Fruit fly (Drosophila melanogaster) whole organism, embryonic: ENCODE data around the gene CG4577.
A peak's percentile ranks its signal among the peaks of the same experiment; 100 is the strongest.

Experiments
- Antp ChIP-seq: fragments of 200-800 bp; sonication (Bioruptor generic); optimal IDR thresholded peaks from 3 replicates; lab custom pipeline; 2016; ENCODE audit warnings: missing biosample characterization, missing genetic modification characterization
- B-H2 ChIP-seq: fragments of 200-800 bp; sonication (Bioruptor generic); optimal IDR thresholded peaks from 2 replicates; lab custom pipeline; 2018; ENCODE audit warnings: missing biosample characterization, mild to moderate bottlenecking, missing genetic modification characterization
- Blimp-1 ChIP-seq: fragments of 200-800 bp; sonication (Bioruptor generic); optimal IDR thresholded peaks from 3 replicates; lab custom pipeline; 2018; ENCODE audit warnings: missing biosample characterization, missing genetic modification characterization, mild to moderate bottlenecking, moderate library complexity, missing genetic modification reagents
- CG10321 ChIP-seq: fragments of 200-800 bp; sonication (Bioruptor generic); IDR thresholded peaks from 2 replicates; pipeline ENCODE4 v1.3.6; 2022; ENCODE audit warnings: missing biosample characterization, missing genetic modification characterization
- CG11398 ChIP-seq: fragments of 200-800 bp; sonication (Bioruptor generic); optimal IDR thresholded peaks from 2 replicates; lab custom pipeline; 2016; ENCODE audit warnings: missing biosample characterization, missing genetic modification characterization
- CG11695 ChIP-seq: fragments of 200-800 bp; sonication (Bioruptor generic); IDR thresholded peaks from 3 replicates; pipeline ENCODE4 v1.3.6; 2022; ENCODE audit warnings: missing biosample characterization, missing genetic modification characterization
- CG12391 ChIP-seq: fragments of 200-800 bp; sonication (Bioruptor generic); optimal IDR thresholded peaks from 3 replicates; lab custom pipeline; 2018; ENCODE audit warnings: missing biosample characterization, mild to moderate bottlenecking, missing genetic modification characterization, moderate library complexity
- CG13424 ChIP-seq: fragments of 200-800 bp; sonication (Bioruptor generic); optimal IDR thresholded peaks from 2 replicates; lab custom pipeline; 2019; ENCODE audit warnings: missing biosample characterization, mild to moderate bottlenecking, missing genetic modification characterization, moderate library complexity
- CG14667 ChIP-seq: fragments of 200-800 bp; sonication (Bioruptor generic); IDR thresholded peaks from 2 replicates; pipeline ENCODE4 v1.3.6; 2022; ENCODE audit warnings: missing biosample characterization, missing genetic modification characterization
- CG18011 ChIP-seq: fragments of 200-800 bp; sonication (Bioruptor generic); optimal IDR thresholded peaks from 2 replicates; lab custom pipeline; 2017; ENCODE audit warnings: missing biosample characterization, missing genetic modification characterization, mild to moderate bottlenecking, moderate library complexity, missing genotype
- CG18476 ChIP-seq: fragments of 200-800 bp; sonication (Bioruptor generic); optimal IDR thresholded peaks from 2 replicates; lab custom pipeline; 2016; ENCODE audit warnings: missing biosample characterization, mild to moderate bottlenecking, missing genetic modification characterization
- CG2129 ChIP-seq: fragments of 200-800 bp; sonication (Bioruptor generic); IDR thresholded peaks from 2 replicates; pipeline ENCODE4 v1.3.6; 2022; ENCODE audit warnings: missing biosample characterization, missing genetic modification characterization; ENCODE audit not compliant: partially characterized antibody
- CG34224 ChIP-seq: fragments of 200-800 bp; sonication (Bioruptor generic); IDR thresholded peaks from 3 replicates; pipeline ENCODE4 v1.3.6; 2022; ENCODE audit warnings: missing biosample characterization, missing genetic modification characterization; ENCODE audit not compliant: partially characterized antibody
- CG4282 ChIP-seq: fragments of 200-800 bp; sonication (Bioruptor generic); optimal IDR thresholded peaks from 2 replicates; lab custom pipeline; 2016; ENCODE audit warnings: missing biosample characterization, missing genetic modification characterization
- CG4617 ChIP-seq: fragments of 200-800 bp; sonication (Bioruptor generic); optimal IDR thresholded peaks from 3 replicates; lab custom pipeline; 2016; ENCODE audit warnings: missing biosample characterization, missing genetic modification characterization, borderline replicate concordance
- CG6791 ChIP-seq: fragments of 200-800 bp; sonication (Bioruptor generic); IDR thresholded peaks from 3 replicates; pipeline ENCODE4 v1.3.6; 2022; ENCODE audit warnings: missing biosample characterization, missing genetic modification characterization; ENCODE audit not compliant: partially characterized antibody
- CG8281 ChIP-seq: fragments of 200-800 bp; sonication (Bioruptor generic); optimal IDR thresholded peaks from 2 replicates; lab custom pipeline; 2018; ENCODE audit warnings: missing biosample characterization, mild to moderate bottlenecking, missing genetic modification characterization, moderate library complexity
- CG9797 ChIP-seq: fragments of 200-800 bp; sonication (Bioruptor generic); optimal IDR thresholded peaks from 3 replicates; lab custom pipeline; 2018; ENCODE audit warnings: missing biosample characterization, mild to moderate bottlenecking, missing genetic modification characterization
- Chrac-16 ChIP-seq: fragments of 200-800 bp; sonication (Bioruptor generic); optimal IDR thresholded peaks from 3 replicates; lab custom pipeline; 2016; ENCODE audit warnings: missing biosample characterization, missing genetic modification characterization
- Dbx ChIP-seq: fragments of 200-800 bp; sonication (Bioruptor generic); IDR thresholded peaks from 3 replicates; pipeline ENCODE4 v1.3.6; 2022; ENCODE audit warnings: missing biosample characterization, missing genetic modification characterization
- HmgD ChIP-seq: fragments of 200-800 bp; sonication (Bioruptor generic); optimal IDR thresholded peaks from 3 replicates; lab custom pipeline; 2016; ENCODE audit warnings: missing biosample characterization, missing genetic modification characterization
- Hsf ChIP-seq: fragments of 200-800 bp; sonication (Bioruptor generic); optimal IDR thresholded peaks from 3 replicates; lab custom pipeline; 2016; ENCODE audit warnings: missing biosample characterization, missing genetic modification characterization
- Mad ChIP-seq: fragments of 200-800 bp; sonication (Bioruptor generic); optimal IDR thresholded peaks from 2 replicates; lab custom pipeline; 2016; ENCODE audit warnings: missing biosample characterization, missing genetic modification characterization
- Med ChIP-seq: fragments of 200-800 bp; sonication (Bioruptor generic); peaks from one replicate; lab custom pipeline; 2016; ENCODE audit warnings: missing biosample characterization, missing genetic modification characterization, mild to moderate bottlenecking, inconsistent platforms, moderate library complexity
- NFAT ChIP-seq: fragments of 200-800 bp; sonication (Bioruptor generic); IDR thresholded peaks from 2 replicates; pipeline ENCODE4 v1.3.6; 2022; ENCODE audit warnings: missing biosample characterization, missing genetic modification characterization
- Sox100B ChIP-seq: fragments of 200-800 bp; sonication (Bioruptor generic); optimal IDR thresholded peaks from 3 replicates; lab custom pipeline; 2018; ENCODE audit warnings: missing biosample characterization, mild to moderate bottlenecking, missing genetic modification characterization
- bab2 ChIP-seq: fragments of 200-800 bp; sonication (Bioruptor generic); optimal IDR thresholded peaks from 2 replicates; lab custom pipeline; 2016; ENCODE audit warnings: missing biosample characterization, missing genetic modification characterization
- bbx ChIP-seq: fragments of 200-800 bp; sonication (Bioruptor generic); IDR thresholded peaks from 2 replicates; pipeline ENCODE4 v1.3.6; 2022; ENCODE audit warnings: missing biosample characterization, missing genetic modification characterization; ENCODE audit not compliant: partially characterized antibody
- chinmo ChIP-seq: fragments of 200-800 bp; sonication (Bioruptor generic); IDR thresholded peaks from 4 replicates; pipeline ENCODE4 v1.3.6; 2022; ENCODE audit warnings: missing biosample characterization, missing genetic modification characterization; ENCODE audit not compliant: partially characterized antibody
- chm ChIP-seq: fragments of 200-800 bp; sonication (Bioruptor generic); IDR thresholded peaks from 2 replicates; pipeline ENCODE4 v1.3.6; 2022; ENCODE audit warnings: missing biosample characterization, missing genetic modification characterization
- dm ChIP-seq: fragments of 200-800 bp; sonication (Bioruptor generic); optimal IDR thresholded peaks from 3 replicates; lab custom pipeline; 2016; ENCODE audit warnings: missing biosample characterization, missing genetic modification characterization
- dmrt99B ChIP-seq: fragments of 200-800 bp; sonication (Bioruptor generic); optimal IDR thresholded peaks from 2 replicates; lab custom pipeline; 2018; ENCODE audit warnings: missing biosample characterization, mild to moderate bottlenecking, missing genetic modification characterization, moderate library complexity
- ems ChIP-seq: fragments of 200-800 bp; sonication (Bioruptor generic); optimal IDR thresholded peaks from 3 replicates; lab custom pipeline; 2016; ENCODE audit warnings: missing biosample characterization, missing genetic modification characterization
- ftz-f1 ChIP-seq: fragments of 200-800 bp; sonication (Bioruptor generic); optimal IDR thresholded peaks from 2 replicates; lab custom pipeline; 2016; ENCODE audit warnings: missing biosample characterization, missing genetic modification characterization
- gcm ChIP-seq: fragments of 200-800 bp; sonication (Bioruptor generic); optimal IDR thresholded peaks from 2 replicates; lab custom pipeline; 2019; ENCODE audit warnings: missing biosample characterization, mild to moderate bottlenecking, missing genetic modification characterization, moderate library complexity
- gro ChIP-seq: fragments of 200-800 bp; sonication (Bioruptor generic); optimal IDR thresholded peaks from 2 replicates; lab custom pipeline; 2016; ENCODE audit warnings: missing biosample characterization, missing genetic modification characterization
- hkb ChIP-seq, 2 experiments: fragments of 200-800 bp in 1 of 2; fragments of >200 bp in 1 of 2; sonication (Bioruptor generic) in 1 of 2; IDR thresholded peaks in 1 of 2; optimal IDR thresholded peaks in 1 of 2; 2 replicates each; pipeline versions ENCODE4 v1.3.6 to Lab custom; 2017 to 2022; ENCODE audit warnings: missing biosample characterization in 1 of 2, missing genetic modification characterization in 1 of 2
- ind ChIP-seq: fragments of 200-800 bp; sonication (Bioruptor generic); optimal IDR thresholded peaks from 3 replicates; lab custom pipeline; 2016; ENCODE audit warnings: missing biosample characterization, missing genetic modification characterization
- lab ChIP-seq: fragments of 200-800 bp; sonication (Bioruptor generic); optimal IDR thresholded peaks from 3 replicates; lab custom pipeline; 2017; ENCODE audit warnings: missing biosample characterization, missing genetic modification characterization, mild to moderate bottlenecking, moderate library complexity, missing genetic modification reagents
- prd ChIP-seq, 3 experiments: fragments of >200 bp in 2 of 3; fragments of 200-800 bp in 1 of 3; sonication (Bioruptor generic) in 1 of 3; optimal IDR thresholded peaks in 2 of 3; IDR thresholded peaks in 1 of 3; 2 replicates in 2 of 3; 3 replicates in 1 of 3; pipeline versions ENCODE4 v1.3.6 to Lab custom; 2017 to 2022; ENCODE audit warnings: missing biosample characterization in 1 of 3, missing genetic modification characterization in 1 of 3
- pros ChIP-seq: fragments of 200-800 bp; sonication (Bioruptor generic); optimal IDR thresholded peaks from 3 replicates; lab custom pipeline; 2019; ENCODE audit warnings: missing biosample characterization, mild to moderate bottlenecking, missing genetic modification characterization, moderate library complexity
- pzg ChIP-seq: fragments of 200-800 bp; sonication (Bioruptor generic); optimal IDR thresholded peaks from 3 replicates; lab custom pipeline; 2018; ENCODE audit warnings: missing biosample characterization, mild to moderate bottlenecking, missing genetic modification characterization, moderate library complexity
- sens-2 ChIP-seq: fragments of 200-800 bp; sonication (Bioruptor generic); IDR thresholded peaks from 2 replicates; pipeline ENCODE4 v1.3.6; 2022; ENCODE audit warnings: missing biosample characterization, missing genetic modification characterization
- shn ChIP-seq: fragments of 200-800 bp; sonication (Bioruptor generic); optimal IDR thresholded peaks from 3 replicates; lab custom pipeline; 2016; ENCODE audit warnings: missing biosample characterization, missing genetic modification characterization
- trem ChIP-seq: fragments of 200-800 bp; optimal IDR thresholded peaks from 3 replicates; lab custom pipeline; 2019; ENCODE audit warnings: missing biosample characterization, mild to moderate bottlenecking, missing genetic modification characterization, moderate library complexity
- wek ChIP-seq: fragments of 200-800 bp; sonication (Bioruptor generic); optimal IDR thresholded peaks from 3 replicates; lab custom pipeline; 2018; ENCODE audit warnings: missing biosample characterization, mild to moderate bottlenecking, missing genetic modification characterization, moderate library complexity
- zen ChIP-seq: fragments of 200-800 bp; sonication (Bioruptor generic); optimal IDR thresholded peaks from 3 replicates; lab custom pipeline; 2018; ENCODE audit warnings: missing biosample characterization, mild to moderate bottlenecking, missing genetic modification characterization, moderate library complexity
- zf30C ChIP-seq: fragments of 200-800 bp; sonication (Bioruptor generic); optimal IDR thresholded peaks from 3 replicates; lab custom pipeline; 2018; ENCODE audit warnings: missing biosample characterization, mild to moderate bottlenecking, missing genetic modification characterization
- zfh1 ChIP-seq: fragments of 200-800 bp; sonication (Bioruptor generic); IDR thresholded peaks from 3 replicates; pipeline ENCODE4 v1.3.6; 2022; ENCODE audit warnings: missing biosample characterization, missing genetic modification characterization

CG4577 gene

DNA sequence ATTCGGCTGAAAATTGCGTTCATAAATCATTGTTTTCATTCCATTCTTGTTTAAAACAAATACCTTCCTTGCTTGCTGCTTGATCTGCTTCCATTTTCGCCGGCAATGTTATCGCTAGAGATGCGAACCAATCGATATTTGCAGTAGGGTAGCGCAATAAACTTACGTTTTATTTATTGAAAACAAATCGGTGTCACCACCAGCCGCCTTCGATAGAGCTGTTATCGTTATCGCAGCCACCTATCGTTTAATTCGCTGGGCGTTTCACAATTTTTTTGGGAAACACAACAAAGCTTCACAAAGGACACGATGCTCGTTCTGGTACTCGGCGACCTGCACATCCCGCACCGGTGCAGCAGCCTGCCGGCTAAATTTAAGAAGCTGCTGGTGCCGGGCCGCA lies 16.1 kb downstream of the CG4577 start, which contains the start of the genes Tfb4 and Vps29 (continued):
- TF ChIP-seq ftz-f1 (GFP tag; lab: Kevin White, UChicago) (no peak), CG18011 (GFP tag; lab: Kevin White, UChicago) (peak; percentile 37), hkb (optimal IDR thresholded peaks at IDR 0.05; lab: Kevin White, UChicago) (no peak), hkb (GFP tag; IDR thresholded peaks at IDR 0.05; lab: Robert Waterston, UW) (peak; percentile 61), dmrt99B (tag; lab: Kevin White, UChicago) (no peak), trem (peak; percentile 61), ems (peak; percentile 67), wek (GFP tag; lab: Kevin White, UChicago) (peak; percentile 85), bab2 (GFP tag; lab: Kevin White, UChicago) (peak; percentile 64), prd (optimal IDR thresholded peaks at IDR 0.05; lab: Kevin White, UChicago) (no peak), prd (GFP tag; IDR thresholded peaks at IDR 0.05; lab: Robert Waterston, UW) (peak; percentile 31; the same call in 1 of the 3 replicates), CG34224 (peak; percentile 99), HmgD (peak; percentile 59), Sox100B (GFP tag; lab: Kevin White, UChicago) (no peak), CG11398 (GFP tag; lab: Kevin White, UChicago) (peak; percentile 25), CG12391 (tag; lab: Kevin White, UChicago) (peak; percentile 43), gro (peak; percentile 18), Mad (GFP tag; lab: Kevin White, UChicago) (no peak), B-H2 (peak; percentile 56), CG18476 (no peak), CG14667 (GFP tag; lab: Robert Waterston, UW) (no peak), NFAT (GFP tag; lab: Robert Waterston, UW) (peak; percentile 66; the same call in 1 of the 2 replicates), CG10321 (GFP tag; lab: Robert Waterston, UW) (no peak), zf30C (GFP tag; lab: Kevin White, UChicago) (no peak), Dbx (GFP tag; lab: Robert Waterston, UW) (peak; percentile 65; the same call in 2 of the 3 replicates), pros (GFP tag; lab: Kevin White, UChicago) (no peak), Blimp-1 (GFP tag; lab: Kevin White, UChicago) (no peak), CG6791 (GFP tag; lab: Robert Waterston, UW) (peak; percentile 94), sens-2 (no peak), CG13424 (tag; lab: Kevin White, UChicago) (peak; percentile 36), gcm (GFP tag; lab: Kevin White, UChicago) (peak; percentile 21), pzg (peak; percentile 70), lab (GFP tag; lab: Kevin White, UChicago) (no peak), Med (GFP tag; lab: Kevin White, UChicago) (peak; percentile 97), Chrac-16 (GFP tag; lab: Kevin White, UChicago) (peak; percentile 49), CG2129 (GFP tag; lab: Robert Waterston, UW) (peak; percentile 70), shn (peak; percentile 18), Hsf (GFP tag; lab: Kevin White, UChicago) (peak; percentile 54), CG9797 (GFP tag; lab: Kevin White, UChicago) (peak; percentile 7), Antp (GFP tag; lab: Kevin White, UChicago) (peak; percentile 63), zen (tag; lab: Kevin White, UChicago) (no peak), zfh1 (peak; percentile 65; the same call in 2 of the 3 replicates), ind (GFP tag; lab: Kevin White, UChicago) (peak; percentile 56), chinmo (GFP tag; lab: Robert Waterston, UW) (peak; percentile 96), CG11695 (GFP tag; lab: Robert Waterston, UW) (0 out of 3 replicates have a peak, but pooled peaks have one; percentile 12), chm (peak; percentile 30; the same call in 1 of the 2 replicates), dm (peak; percentile 31), CG8281 (tag; lab: Kevin White, UChicago) (no peak), CG4282 (GFP tag; lab: Kevin White, UChicago) (no peak), bbx (GFP tag; lab: Robert Waterston, UW) (peak; percentile 97), CG4617 (GFP tag; lab: Kevin White, UChicago) (peak; percentile 74)
